Fruit fly (Drosophila melanogaster): ENCODE measurements around the gene Nmdmc.

Gene Nmdmc

DNA sequence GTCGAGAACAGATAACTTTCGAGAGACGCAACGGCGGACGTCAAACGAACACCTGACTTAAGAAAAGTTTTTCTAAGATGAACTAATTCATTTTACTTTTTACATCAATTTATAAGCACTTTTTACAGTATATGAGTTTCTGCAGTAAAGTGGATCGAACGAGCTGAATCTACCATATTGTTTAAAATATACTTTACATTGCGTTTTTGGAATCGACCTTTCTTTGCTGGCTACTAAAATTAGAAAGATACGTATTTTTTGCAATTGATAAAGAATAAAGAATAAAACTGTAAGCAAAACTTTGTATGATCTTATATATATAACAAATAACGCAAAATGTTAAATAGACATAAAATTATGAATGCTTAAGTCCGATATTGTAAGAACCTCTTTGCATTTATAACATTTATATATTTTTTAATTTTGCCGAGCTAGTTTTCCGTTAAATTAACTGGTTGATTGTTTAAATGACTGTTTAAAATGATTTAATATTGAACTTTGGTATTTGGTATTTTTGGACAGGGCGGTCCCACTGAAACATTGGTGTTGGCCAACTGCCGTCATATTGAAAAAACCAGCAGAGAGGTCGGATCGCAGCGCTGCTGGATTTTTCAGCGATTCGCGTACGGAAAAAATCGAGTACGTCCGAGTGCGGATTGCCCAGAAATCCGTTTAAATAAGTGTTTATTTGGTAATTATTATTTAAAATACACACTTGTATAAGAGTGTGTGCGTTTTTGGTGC, 1.8 kb upstream of the Nmdmc start, which contains the start of gene Kdm2 (continued):
- TF ChIP-seq btn (GFP tag; optimal IDR thresholded peaks at IDR 0.05) (no peak), BtbVII (GFP tag; optimal IDR thresholded peaks at IDR 0.05) (peak; percentile 34), HLH54F (GFP tag; optimal IDR thresholded peaks at IDR 0.05) (no peak), lov (optimal IDR thresholded peaks at IDR 0.05) (no peak), lov (GFP tag; IDR thresholded peaks at IDR 0.05) (no peak), ind (GFP tag; optimal IDR thresholded peaks at IDR 0.05) (no peak), Hr3 (GFP tag; optimal IDR thresholded peaks at IDR 0.05) (no peak), psq (GFP tag; optimal IDR thresholded peaks at IDR 0.05) (no peak), lab (GFP tag; optimal IDR thresholded peaks at IDR 0.05) (peak; percentile 45), CkIIα-i1 (GFP tag; IDR thresholded peaks at IDR 0.05) (no peak), hth (optimal IDR thresholded peaks at IDR 0.05) (no peak), CG9797 (GFP tag; optimal IDR thresholded peaks at IDR 0.05) (peak; percentile 70), CG4707 (GFP tag; optimal IDR thresholded peaks at IDR 0.05) (no peak), CG3726 (GFP tag; IDR thresholded peaks at IDR 0.05) (no peak), fd102C (GFP tag; optimal IDR thresholded peaks at IDR 0.05) (peak; percentile 48), CG31365 (tag; optimal IDR thresholded peaks at IDR 0.05) (peak; percentile 7), CG10267 (tag; optimal IDR thresholded peaks at IDR 0.05) (peak; percentile 67), rib (GFP tag; IDR thresholded peaks at IDR 0.05) (no peak), dpn (GFP tag; optimal IDR thresholded peaks at IDR 0.05) (no peak), sisA (GFP tag; IDR thresholded peaks at IDR 0.05) (no peak), Hr78 (GFP tag; optimal IDR thresholded peaks at IDR 0.05) (no peak), CG8388 (GFP tag; optimal IDR thresholded peaks at IDR 0.05) (no peak), nmo (GFP tag; optimal IDR thresholded peaks at IDR 0.05) (no peak), CG12659 (GFP tag; optimal IDR thresholded peaks at IDR 0.05) (peak; percentile 62), sc (optimal IDR thresholded peaks at IDR 0.05) (no peak), sc (GFP tag; optimal IDR thresholded peaks at IDR 0.05) (no peak), CG1792 (GFP tag; optimal IDR thresholded peaks at IDR 0.05) (no peak), kah (GFP tag; optimal IDR thresholded peaks at IDR 0.05) (no peak), aop (GFP tag; IDR thresholded peaks at IDR 0.05) (no peak), CG17328 (GFP tag; IDR thresholded peaks at IDR 0.05) (no peak), tin (GFP tag; optimal IDR thresholded peaks at IDR 0.05) (no peak), Jarid2 (GFP tag; optimal IDR thresholded peaks at IDR 0.05) (peak; percentile 93), CG18011 (GFP tag; optimal IDR thresholded peaks at IDR 0.05) (peak; percentile 16), pita (GFP tag; optimal IDR thresholded peaks at IDR 0.05) (no peak), zen (tag; optimal IDR thresholded peaks at IDR 0.05) (peak; percentile 18), CG5245 (GFP tag; optimal IDR thresholded peaks at IDR 0.05) (no peak), crol (GFP tag; IDR thresholded peaks at IDR 0.05) (no peak), CG6854 (GFP tag; optimal IDR thresholded peaks at IDR 0.05) (no peak), Gsc (GFP tag; IDR thresholded peaks at IDR 0.05) (no peak), chif (GFP tag; optimal IDR thresholded peaks at IDR 0.05) (peak in 1 of 2 experiments; percentile 5), CG10979 (tag; optimal IDR thresholded peaks at IDR 0.05) (peak; percentile 12), CG12744 (GFP tag; optimal IDR thresholded peaks at IDR 0.05) (no peak), Myb (GFP tag; optimal IDR thresholded peaks at IDR 0.05) (peak; percentile 89), CG34224 (GFP tag; IDR thresholded peaks at IDR 0.05; ENCODE audit: partially characterized antibody) (no peak), otp (GFP tag; IDR thresholded peaks at IDR 0.05) (no peak), toy (GFP tag; IDR thresholded peaks at IDR 0.05) (no peak), Doc3 (GFP tag; IDR thresholded peaks at IDR 0.05; ENCODE audit: partially characterized antibody) (no peak), repo (GFP tag; optimal IDR thresholded peaks at IDR 0.05) (no peak), CG11560 (tag; IDR thresholded peaks at IDR 0.05) (no peak), Vsx1 (GFP tag; optimal IDR thresholded peaks at IDR 0.05) (peak; percentile 3), gro (GFP tag; optimal IDR thresholded peaks at IDR 0.05) (peak; percentile 63)

Measured in whole organism, embryonic.